Worm (Caenorhabditis elegans) whole organism, L1 larva: ENCODE results near the gene T19H12.3.

ENCODE experiments used
- elt-3 ChIP-seq, 6 experiments: fragments of 150-350 bp in 1 of 6; sonication (generic microtip); optimal IDR thresholded peaks; 2 replicates each; lab custom pipeline; 2017 to 2018; ENCODE audit warnings: missing biosample characterization in 6 of 6, missing genetic modification characterization in 6 of 6, inconsistent platforms in 1 of 6
- ztf-4 ChIP-seq: fragments of 150-350 bp; optimal IDR thresholded peaks from 2 replicates; lab custom pipeline; 2014; ENCODE audit warnings: missing biosample characterization, missing genetic modification characterization

DNA sequence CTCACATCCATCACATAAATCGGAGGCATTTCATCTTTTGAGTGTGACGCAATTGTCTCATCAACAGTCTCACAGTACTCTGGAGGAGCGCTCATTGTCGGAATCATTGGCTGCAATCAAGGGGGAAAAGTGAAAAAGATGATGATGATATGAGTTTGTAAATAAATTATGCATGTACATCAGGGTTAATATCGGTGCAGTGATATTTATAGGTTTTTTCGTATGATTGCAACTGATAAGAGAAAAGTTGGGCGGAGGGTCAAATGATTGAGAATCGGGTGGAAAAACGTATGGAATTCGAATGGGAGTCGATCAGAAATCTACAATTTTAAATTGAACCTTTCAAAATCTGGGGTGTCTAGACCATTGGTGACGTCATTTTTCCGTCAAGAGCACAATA lies 29.4 kb downstream of the T19H12.3 start, which contains the start of gene H23N18.6:
- TF ChIP-seq elt-3 (tag; optimal IDR thresholded peaks at IDR 0.05; lab: Kevin White, UChicago): no peak
- TF ChIP-seq ztf-4: no peak
